Worm (Caenorhabditis elegans) whole organism, L3 larva: ENCODE measurements around the gene ucr-2.2.

Experiments used
- R02D3.7 ChIP-seq: fragments of 150-350 bp; optimal IDR thresholded peaks from 2 replicates; lab custom pipeline; 2014; ENCODE audit warnings: missing biosample characterization, missing genetic modification characterization
- ZK546.5 ChIP-seq: sonication (generic microtip); optimal IDR thresholded peaks from 2 replicates; lab custom pipeline; 2017; ENCODE audit warnings: missing biosample characterization, missing genetic modification characterization
- aly-2 ChIP-seq: fragments of 150-350 bp; optimal IDR thresholded peaks from 2 replicates; lab custom pipeline; 2014; ENCODE audit warnings: missing biosample characterization, missing genetic modification characterization
- ama-1 ChIP-seq: fragments of 150-350 bp; optimal IDR thresholded peaks from 2 replicates; lab custom pipeline; 2018
- ceh-16 ChIP-seq: sonication (generic microtip); optimal IDR thresholded peaks from 2 replicates; lab custom pipeline; 2017; ENCODE audit warnings: missing biosample characterization, missing genetic modification characterization
- ceh-28 ChIP-seq: fragments of 150-350 bp; optimal IDR thresholded peaks from 2 replicates; lab custom pipeline; 2014; ENCODE audit warnings: missing biosample characterization, missing genetic modification reagents, missing genetic modification characterization
- ceh-82 ChIP-seq: fragments of 150-350 bp; optimal IDR thresholded peaks from 2 replicates; lab custom pipeline; 2014; ENCODE audit warnings: missing biosample characterization, missing genetic modification characterization
- ceh-9 ChIP-seq: sonication (generic microtip); optimal IDR thresholded peaks from 2 replicates; lab custom pipeline; 2018; ENCODE audit warnings: missing biosample characterization, missing genetic modification characterization
- daf-12 ChIP-seq: fragments of 150-350 bp; optimal IDR thresholded peaks from 2 replicates; lab custom pipeline; 2014; ENCODE audit warnings: missing biosample characterization, missing genetic modification reagents, missing genetic modification characterization
- egl-27 ChIP-seq: sonication (generic microtip); optimal IDR thresholded peaks from 4 replicates; lab custom pipeline; 2017; ENCODE audit warnings: missing biosample characterization, missing genetic modification reagents, missing genetic modification characterization
- egl-5 ChIP-seq: fragments of 150-350 bp; optimal IDR thresholded peaks from 2 replicates; lab custom pipeline; 2017; ENCODE audit warnings: missing biosample characterization, missing genetic modification reagents, missing genetic modification characterization, inconsistent platforms
- elt-1 ChIP-seq: fragments of 150-350 bp; optimal IDR thresholded peaks from 2 replicates; lab custom pipeline; 2014; ENCODE audit warnings: missing biosample characterization, missing genetic modification characterization
- elt-2 ChIP-seq: sonication (generic microtip); optimal IDR thresholded peaks from 2 replicates; lab custom pipeline; 2016; ENCODE audit warnings: missing genetic modification reagents, mild to moderate bottlenecking, missing genetic modification characterization, missing compliant biosample characterization
- elt-3 ChIP-seq, 3 experiments: fragments of 150-350 bp in 1 of 3; sonication (generic microtip) in 2 of 3; optimal IDR thresholded peaks; 2 replicates in 2 of 3; 4 replicates in 1 of 3; lab custom pipeline; 2014 to 2017; ENCODE audit warnings: missing biosample characterization in 3 of 3, missing genetic modification characterization in 3 of 3
- eor-1 ChIP-seq, 2 experiments: fragments of 150-350 bp; optimal IDR thresholded peaks; 2 replicates each; lab custom pipeline; 2014 to 2018; ENCODE audit warnings: missing biosample characterization in 2 of 2, missing genetic modification characterization in 2 of 2
- fkh-10 ChIP-seq: sonication (generic microtip); optimal IDR thresholded peaks from 2 replicates; lab custom pipeline; 2017; ENCODE audit warnings: missing biosample characterization, missing genetic modification reagents, missing genetic modification characterization
- fkh-2 ChIP-seq: fragments of 150-350 bp; optimal IDR thresholded peaks from 2 replicates; lab custom pipeline; 2014; ENCODE audit warnings: missing biosample characterization, missing genetic modification reagents, missing genetic modification characterization
- fos-1 ChIP-seq: fragments of 150-350 bp; optimal IDR thresholded peaks from 2 replicates; lab custom pipeline; 2014; ENCODE audit warnings: missing biosample characterization, missing genetic modification characterization
- hmg-11 ChIP-seq: sonication (generic microtip); optimal IDR thresholded peaks from 2 replicates; lab custom pipeline; 2016; ENCODE audit warnings: missing genetic modification characterization, missing compliant biosample characterization
- jun-1 ChIP-seq: fragments of 150-350 bp; optimal IDR thresholded peaks from 2 replicates; lab custom pipeline; 2014; ENCODE audit warnings: missing biosample characterization, missing genetic modification reagents, missing genetic modification characterization
- lin-15B ChIP-seq: fragments of 150-350 bp; optimal IDR thresholded peaks from 2 replicates; lab custom pipeline; 2014; ENCODE audit warnings: missing biosample characterization, missing genetic modification characterization
- lin-39 ChIP-seq: fragments of 150-350 bp; optimal IDR thresholded peaks from 2 replicates; lab custom pipeline; 2018; ENCODE audit warnings: missing biosample characterization, missing genetic modification reagents, missing genetic modification characterization
- lsy-12 ChIP-seq: sonication (generic microtip); optimal IDR thresholded peaks from 2 replicates; lab custom pipeline; 2016; ENCODE audit warnings: mild to moderate bottlenecking, missing genetic modification characterization, missing compliant biosample characterization
- mdl-1 ChIP-seq: fragments of 150-350 bp; optimal IDR thresholded peaks from 2 replicates; lab custom pipeline; 2014; ENCODE audit warnings: missing biosample characterization, missing genetic modification characterization
- mml-1 ChIP-seq: fragments of 150-350 bp; sonication (generic microtip); optimal IDR thresholded peaks from 3 replicates; lab custom pipeline; 2014; ENCODE audit warnings: missing biosample characterization, missing genetic modification characterization
- nfya-1 ChIP-seq: sonication (generic microtip); optimal IDR thresholded peaks from 2 replicates; lab custom pipeline; 2017; ENCODE audit warnings: missing genetic modification characterization, mild to moderate bottlenecking, missing compliant biosample characterization, antibody characterized with exemption, moderate library complexity; ENCODE audit not compliant: insufficient read depth
- nhr-11 ChIP-seq: fragments of 150-350 bp; optimal IDR thresholded peaks from 2 replicates; lab custom pipeline; 2014; ENCODE audit warnings: missing biosample characterization, missing genetic modification characterization
- nhr-12 ChIP-seq: fragments of 150-350 bp; optimal IDR thresholded peaks from 2 replicates; lab custom pipeline; 2014; ENCODE audit warnings: missing biosample characterization, missing genetic modification characterization
- nhr-23 ChIP-seq: fragments of 150-350 bp; optimal IDR thresholded peaks from 2 replicates; lab custom pipeline; 2014; ENCODE audit warnings: missing biosample characterization, missing genetic modification reagents, missing genetic modification characterization
- nhr-237 ChIP-seq: fragments of 150-350 bp; optimal IDR thresholded peaks from 2 replicates; lab custom pipeline; 2014; ENCODE audit warnings: missing biosample characterization, missing genetic modification characterization
- nhr-25 ChIP-seq: sonication (generic microtip); optimal IDR thresholded peaks from 2 replicates; lab custom pipeline; 2017; ENCODE audit warnings: missing biosample characterization, missing genetic modification characterization
- nhr-28 ChIP-seq: fragments of 150-350 bp; optimal IDR thresholded peaks from 2 replicates; lab custom pipeline; 2014; ENCODE audit warnings: missing biosample characterization, missing genetic modification characterization
- nhr-43 ChIP-seq: sonication (generic microtip); optimal IDR thresholded peaks from 2 replicates; lab custom pipeline; 2016; ENCODE audit warnings: mild to moderate bottlenecking, missing genetic modification characterization, missing compliant biosample characterization; ENCODE audit not compliant: poor library complexity, severe bottlenecking
- nhr-67 ChIP-seq: fragments of 150-350 bp; optimal IDR thresholded peaks from 2 replicates; lab custom pipeline; 2014; ENCODE audit warnings: missing biosample characterization, missing genetic modification characterization
- nhr-76 ChIP-seq: fragments of 150-350 bp; sonication (generic microtip); optimal IDR thresholded peaks from 5 replicates; lab custom pipeline; 2014; ENCODE audit warnings: missing biosample characterization, missing genetic modification characterization
- nhr-77 ChIP-seq: fragments of 150-350 bp; optimal IDR thresholded peaks from 2 replicates; lab custom pipeline; 2014; ENCODE audit warnings: missing biosample characterization, missing genetic modification characterization
- pha-4 ChIP-seq: fragments of 150-350 bp; optimal IDR thresholded peaks from 2 replicates; lab custom pipeline; 2014; ENCODE audit warnings: missing biosample characterization, missing genetic modification reagents, missing genetic modification characterization
- pqm-1 ChIP-seq: fragments of 150-350 bp; optimal IDR thresholded peaks from 2 replicates; lab custom pipeline; 2017; ENCODE audit warnings: missing biosample characterization, missing genetic modification characterization, inconsistent platforms
- sea-2 ChIP-seq: fragments of 150-350 bp; sonication (generic microtip); optimal IDR thresholded peaks from 4 replicates; lab custom pipeline; 2014; ENCODE audit warnings: missing biosample characterization, missing genetic modification reagents, missing genetic modification characterization
- skn-1 ChIP-seq: fragments of 150-350 bp; optimal IDR thresholded peaks from 2 replicates; lab custom pipeline; 2014; ENCODE audit warnings: missing biosample characterization, missing genetic modification characterization
- snpc-4 ChIP-seq: fragments of 150-350 bp; optimal IDR thresholded peaks from 2 replicates; lab custom pipeline; 2014; ENCODE audit warnings: missing biosample characterization, missing genetic modification characterization
- tbx-2 ChIP-seq: sonication (generic microtip); optimal IDR thresholded peaks from 2 replicates; lab custom pipeline; 2016; ENCODE audit warnings: mild to moderate bottlenecking, missing genetic modification characterization, missing compliant biosample characterization
- unc-39 ChIP-seq: sonication (generic microtip); optimal IDR thresholded peaks from 4 replicates; lab custom pipeline; 2017; ENCODE audit warnings: missing biosample characterization, missing genetic modification characterization
- unc-62 ChIP-seq: fragments of 150-350 bp; sonication (generic microtip); optimal IDR thresholded peaks from 4 replicates; lab custom pipeline; 2014; ENCODE audit warnings: missing biosample characterization, missing genetic modification reagents, missing genetic modification characterization
- zag-1 ChIP-seq: fragments of 150-350 bp; optimal IDR thresholded peaks from 2 replicates; lab custom pipeline; 2014; ENCODE audit warnings: missing biosample characterization, missing genetic modification characterization
- ztf-11 ChIP-seq: fragments of 150-350 bp; optimal IDR thresholded peaks from 2 replicates; lab custom pipeline; 2014; ENCODE audit warnings: missing biosample characterization, missing genetic modification characterization
- ztf-4 ChIP-seq: fragments of 150-350 bp; optimal IDR thresholded peaks from 2 replicates; lab custom pipeline; 2014; ENCODE audit warnings: missing biosample characterization, missing genetic modification characterization

The ucr-2.2 gene

DNA sequence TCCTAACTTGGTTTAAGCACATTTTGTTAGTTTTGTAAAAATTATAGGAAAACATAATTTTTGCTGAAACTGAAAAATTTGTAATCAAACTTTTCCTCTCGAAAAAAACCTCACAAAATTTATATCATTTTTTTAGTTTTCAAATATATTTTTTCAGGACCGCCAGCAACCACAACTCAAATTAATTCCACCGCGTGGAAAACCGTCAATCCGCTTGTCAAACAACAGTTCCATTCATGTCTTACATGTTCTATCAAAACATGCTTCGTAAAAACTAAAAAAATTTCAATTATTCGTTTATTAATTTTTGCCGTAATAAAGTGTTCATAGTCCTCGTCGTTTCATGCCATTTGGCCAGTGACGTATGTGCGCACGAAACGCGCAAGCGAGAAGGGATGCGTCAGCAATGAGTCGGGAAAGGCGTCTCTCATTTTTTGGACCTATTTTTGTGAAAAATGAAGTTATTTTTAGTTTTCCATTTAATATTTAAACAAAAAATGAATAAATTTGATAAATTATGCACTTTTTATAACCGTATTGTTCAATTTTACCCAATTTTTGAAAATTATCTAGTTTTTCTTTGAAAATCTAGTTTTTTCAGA lies at the start of gene ucr-2.2:
ucr-2.2 (plus strand) TSS at position 602 of the 602 bp plus-strand sequence.
- TF ChIP-seq zag-1 (tag; lab: Kevin White, UChicago): no peak
- TF ChIP-seq egl-5 (tag; lab: Kevin White, UChicago): no peak
- TF ChIP-seq elt-1 (tag; lab: Kevin White, UChicago): no peak
- TF ChIP-seq nhr-23: peak; percentile 87
- peak; percentile 78 for TF ChIP-seq nhr-25 (tag; lab: Kevin White, UChicago)
- no peak for TF ChIP-seq fkh-2
- no peak for TF ChIP-seq nhr-237 (tag; lab: Kevin White, UChicago)
- peak; percentile 61 for TF ChIP-seq lin-39 (tag; lab: Kevin White, UChicago)
- no peak for TF ChIP-seq unc-62
- peak; percentile 88 for TF ChIP-seq hmg-11 (tag; lab: Kevin White, UChicago)
- no peak for TF ChIP-seq aly-2 (tag; lab: Kevin White, UChicago)
- no peak for TF ChIP-seq ztf-11 (tag; lab: Kevin White, UChicago)
- no peak for TF ChIP-seq nhr-11 (tag; lab: Kevin White, UChicago)
- no peak for TF ChIP-seq ceh-9
- peak; percentile 69 for TF ChIP-seq elt-2 (tag; lab: Kevin White, UChicago)
- peak; percentile 58 for TF ChIP-seq lin-15B
- no peak for TF ChIP-seq R02D3.7
- no peak for TF ChIP-seq ceh-82 (tag; lab: Kevin White, UChicago)
- peak; percentile 60 for TF ChIP-seq jun-1 (tag; lab: Kevin White, UChicago)
- no peak for TF ChIP-seq ceh-16 (tag; lab: Kevin White, UChicago)
- TF ChIP-seq pha-4 (tag; lab: Kevin White, UChicago): peak; percentile 93
- peak; percentile 18 for TF ChIP-seq nhr-76 (tag; lab: Kevin White, UChicago)
- peak; percentile 59 for TF ChIP-seq fos-1 (tag; lab: Kevin White, UChicago)
- peak; percentile 81 for TF ChIP-seq tbx-2 (tag; lab: Kevin White, UChicago)
- peak; percentile 86 for TF ChIP-seq nhr-43 (tag; lab: Kevin White, UChicago)
- TF ChIP-seq sea-2 (GFP tag; lab: Kevin White, UChicago): no peak
- TF ChIP-seq mml-1 (tag; lab: Kevin White, UChicago): no peak
- peak; percentile 73 for TF ChIP-seq lsy-12 (tag; lab: Kevin White, UChicago)
- no peak for TF ChIP-seq nhr-77
- TF ChIP-seq egl-27 (tag; lab: Kevin White, UChicago): no peak
- no peak for TF ChIP-seq nhr-67 (tag; lab: Kevin White, UChicago)
- TF ChIP-seq pqm-1 (tag; lab: Kevin White, UChicago): peak; percentile 29
- no peak for TF ChIP-seq ama-1 (lab: Kevin White, UChicago)
- no peak for TF ChIP-seq nhr-12 (tag; lab: Kevin White, UChicago)
- TF ChIP-seq nhr-28 (tag; lab: Kevin White, UChicago): no peak
- no peak for TF ChIP-seq elt-3 (tag; optimal IDR thresholded peaks at IDR 0.05; lab: Kevin White, UChicago)
- TF ChIP-seq eor-1 (tag; optimal IDR thresholded peaks at IDR 0.05; lab: Kevin White, UChicago): no peak
- TF ChIP-seq snpc-4 (tag; lab: Kevin White, UChicago): peak; percentile 89
- TF ChIP-seq fkh-10 (GFP tag; lab: Kevin White, UChicago): peak; percentile 21
- TF ChIP-seq daf-12: no peak
- no peak for TF ChIP-seq mdl-1 (tag; lab: Kevin White, UChicago)
- no peak for TF ChIP-seq unc-39 (tag; lab: Kevin White, UChicago)
- TF ChIP-seq ZK546.5: no peak
- TF ChIP-seq nfya-1: peak; percentile 70
- TF ChIP-seq ceh-28 (tag; lab: Kevin White, UChicago): peak; percentile 27
- no peak for TF ChIP-seq ztf-4 (tag; lab: Kevin White, UChicago)
- peak; percentile 27 for TF ChIP-seq skn-1
- TF ChIP-seq, all 47 proteins: peak for 19
